Fruit fly (Drosophila melanogaster): ENCODE measurements around the gene CG13877.

Gene CG13877

dm6 chr3L:211200-211599 lies 6.7 kb upstream of the CG13877 start, which contains the start of gene Prp4k:
Gene Prp4k, minus strand, starts transcription at chr3L:211457.
- no peak for TF ChIP-seq noc (tag; optimal IDR thresholded peaks at IDR 0.05)

- TF ChIP-seq noc (tag; optimal IDR thresholded peaks at IDR 0.05), result no peak
Observed at dm6 chr3L:212520-212919, 5.3 kb upstream of the CG13877 start, which contains the start of the genes thoc7 and Dis3l2. Gene thoc7, minus strand, starts transcription at chr3L:212687. Gene Dis3l2, plus strand, starts transcription at chr3L:212709.

dm6 chr3L:216325-216724 lies 1.5 kb upstream of the CG13877 start, which contains the start of gene Kaz1-ORFB:
Gene Kaz1-ORFB, plus strand, starts transcription at chr3L:216625.
- no peak for TF ChIP-seq noc (tag; optimal IDR thresholded peaks at IDR 0.05)

- TF ChIP-seq noc (tag; optimal IDR thresholded peaks at IDR 0.05), result peak; percentile 64
Observed at dm6 chr3L:223019-223902, 5.4 kb downstream of the CG13877 start, which contains the start of the genes pyx and CG33229. Gene pyx, minus strand, starts transcription at chr3L:223069. Gene CG33229, plus strand, starts transcription at chr3L:223852.

- no peak for TF ChIP-seq noc (tag; optimal IDR thresholded peaks at IDR 0.05)
Observed at dm6 chr3L:224004-224951, 6.4 kb downstream of the CG13877 start.

- TF ChIP-seq noc (tag; optimal IDR thresholded peaks at IDR 0.05), result no peak
Observed at dm6 chr3L:225120-225519, 7.3 kb downstream of the CG13877 start.

dm6 chr3L:231504-231903 lies 13.6 kb downstream of the CG13877 start, which contains the start of gene CG42846:
Gene CG42846, minus strand, starts transcription at chr3L:231604.
- TF ChIP-seq noc (tag; optimal IDR thresholded peaks at IDR 0.05), result no peak

dm6 chr3L:232267-232666 lies 14.4 kb downstream of the CG13877 start, which contains the start of gene CG34454:
Gene CG34454, minus strand, starts transcription at chr3L:232350.
- TF ChIP-seq noc (tag; optimal IDR thresholded peaks at IDR 0.05), result no peak

- no peak for TF ChIP-seq noc (tag; optimal IDR thresholded peaks at IDR 0.05)
Observed at dm6 chr3L:233251-233650, 15.4 kb downstream of the CG13877 start, which contains the start of gene CG34453. Gene CG34453, minus strand, starts transcription at chr3L:233351.

- no peak for TF ChIP-seq noc (tag; optimal IDR thresholded peaks at IDR 0.05)
Observed at dm6 chr3L:234337-234736, 16.5 kb downstream of the CG13877 start.

- TF ChIP-seq noc (tag; optimal IDR thresholded peaks at IDR 0.05), result no peak
Observed at dm6 chr3L:246644-247199, 28.9 kb downstream of the CG13877 start.

- TF ChIP-seq noc (tag; optimal IDR thresholded peaks at IDR 0.05), result no peak
Observed at dm6 chr3L:247482-248225, 29.8 kb downstream of the CG13877 start, which contains the start of gene mthl14. Gene mthl14, plus strand, starts transcription at chr3L:247491.

dm6 chr3L:248226-248758 lies 30.4 kb downstream of the CG13877 start:
- TF ChIP-seq noc (tag; optimal IDR thresholded peaks at IDR 0.05), result no peak

All from whole organism, larva.